Worm (Caenorhabditis elegans): ENCODE results near the gene srx-95.

- TF ChIP-seq med-1 (GFP tag; optimal IDR thresholded peaks at IDR 0.05; ENCODE audit: insufficient read depth) = no peak
- no peak for TF ChIP-seq flt-1 (GFP tag; IDR thresholded peaks at IDR 0.05)
- TF ChIP-seq klf-2 (GFP tag; conservative IDR thresholded peaks at IDR 0.05) = no peak
- no peak for TF ChIP-seq T22C8.4 (GFP tag; IDR thresholded peaks at IDR 0.05)
- no peak; the same call in 1 of the 2 replicates for TF ChIP-seq ztf-23 (GFP tag; IDR thresholded peaks at IDR 0.05)
- no peak for TF ChIP-seq ref-1 (GFP tag; conservative IDR thresholded peaks at IDR 0.05)
- TF ChIP-seq cog-1 (tag; optimal IDR thresholded peaks at IDR 0.05) = no peak
Measured at ce11 chrII:6710596-6710995, 44.0 kb downstream of the srx-95 start.
